Fruit fly (Drosophila melanogaster): ENCODE results near the gene Dad.

The Dad gene

DNA sequence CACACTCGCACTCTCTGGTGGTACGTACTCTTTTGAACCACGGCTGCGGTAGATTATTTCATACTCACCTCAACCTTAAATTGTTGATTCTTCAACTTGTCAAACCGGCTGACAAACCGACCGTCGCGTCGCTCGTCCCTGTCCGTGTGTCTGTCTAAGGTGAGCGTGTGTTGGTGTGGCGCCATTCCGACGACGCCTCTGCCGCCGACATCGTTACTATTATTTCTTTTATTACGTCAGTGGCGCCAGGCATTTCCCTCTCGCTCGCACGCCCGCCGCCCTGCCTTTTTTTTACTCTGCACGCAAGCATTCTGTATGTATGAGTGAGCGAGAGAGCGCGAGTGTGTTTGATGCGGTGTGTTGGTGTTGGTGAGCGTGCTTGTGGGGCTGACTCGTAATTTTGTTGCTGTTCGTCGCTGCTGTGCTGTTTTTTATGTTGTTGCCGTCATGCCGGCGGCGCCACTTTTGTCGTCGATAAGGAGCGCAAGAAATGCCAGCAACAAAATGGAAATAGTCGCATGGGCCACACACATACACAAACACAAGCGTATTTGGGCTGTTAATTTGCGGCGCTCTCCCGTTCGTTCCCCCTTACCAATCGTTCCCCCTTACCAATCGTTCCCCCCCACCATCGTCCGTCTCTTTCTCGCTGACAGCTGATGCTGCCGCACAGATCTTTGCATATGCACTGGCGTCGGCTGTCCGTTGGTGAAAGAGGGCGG, 2.5 kb downstream of the Dad start (continued):
- TF ChIP-seq CG10654 (GFP tag; optimal IDR thresholded peaks at IDR 0.05) (no peak), ATbp (GFP tag; optimal IDR thresholded peaks at IDR 0.05) (no peak), oc (tag; optimal IDR thresholded peaks at IDR 0.05) (no peak), CG30020 (tag; optimal IDR thresholded peaks at IDR 0.05) (no peak), abd-A (tag; optimal IDR thresholded peaks at IDR 0.05) (peak; percentile 100), CG8359 (GFP tag; optimal IDR thresholded peaks at IDR 0.05; ENCODE audit: borderline replicate concordance) (no peak), Usf (GFP tag; optimal IDR thresholded peaks at IDR 0.05) (no peak), fru (optimal IDR thresholded peaks at IDR 0.05) (no peak), CG13123 (GFP tag; optimal IDR thresholded peaks at IDR 0.05) (no peak), CG11560 (tag; IDR thresholded peaks at IDR 0.05) (no peak), CG2875 (GFP tag; optimal IDR thresholded peaks at IDR 0.05) (no peak), CG15601 (tag; optimal IDR thresholded peaks at IDR 0.05) (no peak), Abd-B (GFP tag; optimal IDR thresholded peaks at IDR 0.05) (peak; percentile 72), dm (GFP tag; optimal IDR thresholded peaks at IDR 0.05) (peak; percentile 47), HmgD (GFP tag; optimal IDR thresholded peaks at IDR 0.05) (no peak), odd (GFP tag; optimal IDR thresholded peaks at IDR 0.05) (peak; percentile 34), CoRest (tag; optimal IDR thresholded peaks at IDR 0.05) (no peak), tup (GFP tag; optimal IDR thresholded peaks at IDR 0.05) (no peak), D19A (tag; optimal IDR thresholded peaks at IDR 0.05) (no peak)

DNA sequence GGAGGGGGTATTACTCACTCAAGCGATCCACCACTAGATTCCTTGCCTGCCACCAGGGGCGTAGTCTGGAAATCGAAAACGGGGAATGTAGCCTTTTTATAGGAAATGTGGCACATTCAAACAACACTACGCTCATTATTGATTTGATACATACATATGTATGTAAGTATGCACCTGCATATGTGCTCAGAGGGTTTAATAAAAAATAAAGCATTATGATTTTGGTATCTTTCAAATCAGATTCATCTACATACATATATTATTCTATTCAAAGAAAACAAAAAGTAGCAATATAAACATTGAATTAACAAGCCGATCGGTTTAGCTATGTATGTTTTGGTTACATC, 3.1 kb downstream of the Dad start:
- TF ChIP-seq CG17186 (GFP tag; optimal IDR thresholded peaks at IDR 0.05) (peak; percentile 3), CG15696 (tag; optimal IDR thresholded peaks at IDR 0.05) (peak; percentile 17), CG6254 (GFP tag; optimal IDR thresholded peaks at IDR 0.05) (peak; percentile 45), sens (GFP tag) (peak; percentile 85), Atf3 (GFP tag; optimal IDR thresholded peaks at IDR 0.05) (no peak), Sox100B (GFP tag; optimal IDR thresholded peaks at IDR 0.05) (peak; percentile 34), CG5245 (GFP tag; optimal IDR thresholded peaks at IDR 0.05) (peak; percentile 33), ase (GFP tag; IDR thresholded peaks at IDR 0.05) (peak; percentile 34; the same call in 1 of the 3 replicates), Fer3 (tag; optimal IDR thresholded peaks at IDR 0.05) (peak; percentile 4), CG32772 (GFP tag; IDR thresholded peaks at IDR 0.05) (0 out of 2 replicates have a peak, but pooled peaks have one; percentile 7), slp2 (GFP tag; optimal IDR thresholded peaks at IDR 0.05) (peak; percentile 21), CG1603 (tag; optimal IDR thresholded peaks at IDR 0.05) (peak; percentile 42), CG9437 (GFP tag; optimal IDR thresholded peaks at IDR 0.05) (no peak), unpg (GFP tag; optimal IDR thresholded peaks at IDR 0.05) (peak; percentile 15), D (optimal IDR thresholded peaks at IDR 0.05) (no peak), D (GFP tag; optimal IDR thresholded peaks at IDR 0.05) (peak; percentile 44), az2 (GFP tag; optimal IDR thresholded peaks at IDR 0.05) (no peak), Abd-B (GFP tag; optimal IDR thresholded peaks at IDR 0.05) (no peak), CG6654 (GFP tag; optimal IDR thresholded peaks at IDR 0.05) (peak; percentile 22), onecut (GFP tag; IDR thresholded peaks at IDR 0.05) (peak; percentile 41; the same call in 1 of the 2 replicates), CG12744 (GFP tag; optimal IDR thresholded peaks at IDR 0.05) (no peak), repo (GFP tag; optimal IDR thresholded peaks at IDR 0.05) (no peak), Dip2 (GFP tag; IDR thresholded peaks at IDR 0.05) (no peak), sisA (GFP tag; IDR thresholded peaks at IDR 0.05) (0 out of 2 replicates have a peak, but pooled peaks have one; percentile 18), CG3281 (GFP tag; optimal IDR thresholded peaks at IDR 0.05) (peak; percentile 15), Dad (GFP tag; optimal IDR thresholded peaks at IDR 0.05) (peak; percentile 61), CG12155 (GFP tag; optimal IDR thresholded peaks at IDR 0.05) (no peak), Six4 (GFP tag; optimal IDR thresholded peaks at IDR 0.05) (peak; percentile 4), NfI (GFP tag; optimal IDR thresholded peaks at IDR 0.05) (no peak), Ada2b (GFP tag; IDR thresholded peaks at IDR 0.05) (peak; percentile 4; the same call in 1 of the 2 replicates), CG5180 (GFP tag; optimal IDR thresholded peaks at IDR 0.05) (no peak), Ptx1 (GFP tag; IDR thresholded peaks at IDR 0.05) (peak; percentile 49), tin (GFP tag; optimal IDR thresholded peaks at IDR 0.05) (peak; percentile 30)

Data from whole organism, embryonic.